Worm (Caenorhabditis elegans) whole organism, late embryonic: ENCODE measurements around the gene pezo-1.

ENCODE experiments used
- F13H6.1 ChIP-seq: sonication (generic microtip); optimal IDR thresholded peaks from 2 replicates; lab custom pipeline; 2016; ENCODE audit warnings: missing genetic modification characterization, missing compliant biosample characterization
- K02D7.2 ChIP-seq: sonication (generic microtip); optimal IDR thresholded peaks from 2 replicates; lab custom pipeline; 2017; ENCODE audit warnings: mild to moderate bottlenecking, missing genetic modification characterization, missing compliant biosample characterization
- T23F11.4 ChIP-seq: fragments of 200-800 bp; sonication (Bioruptor generic); optimal IDR thresholded peaks from 2 replicates; lab custom pipeline; 2018; ENCODE audit warnings: mild to moderate bottlenecking, missing genetic modification characterization, missing compliant biosample characterization
- ceh-22 ChIP-seq: sonication (generic microtip); optimal IDR thresholded peaks from 2 replicates; lab custom pipeline; 2017; ENCODE audit warnings: missing biosample characterization, missing genetic modification characterization
- ceh-30 ChIP-seq: fragments of 150-350 bp; optimal IDR thresholded peaks from 2 replicates; lab custom pipeline; 2014; ENCODE audit warnings: missing biosample characterization, missing genetic modification characterization
- ceh-45 ChIP-seq: fragments of 200-800 bp; sonication (Bioruptor generic); IDR thresholded peaks from 2 replicates; pipeline ENCODE4 v1.3.6; 2022; ENCODE audit warnings: missing genetic modification reagents, missing genetic modification characterization, missing compliant biosample characterization
- ceh-6 ChIP-seq: fragments of 200-800 bp; sonication (Bioruptor generic); optimal IDR thresholded peaks from 2 replicates; lab custom pipeline; 2018; ENCODE audit warnings: mild to moderate bottlenecking, missing genetic modification characterization, missing compliant biosample characterization
- ceh-9 ChIP-seq: sonication (generic microtip); optimal IDR thresholded peaks from 2 replicates; lab custom pipeline; 2016; ENCODE audit warnings: mild to moderate bottlenecking, missing genetic modification characterization, inconsistent platforms, missing compliant biosample characterization
- che-1 ChIP-seq: sonication (generic microtip); optimal IDR thresholded peaks from 2 replicates; lab custom pipeline; 2016; ENCODE audit warnings: mild to moderate bottlenecking, missing genetic modification characterization, missing compliant biosample characterization
- dmd-4 ChIP-seq: sonication (generic microtip); optimal IDR thresholded peaks from 2 replicates; lab custom pipeline; 2016; ENCODE audit warnings: borderline replicate concordance, missing genetic modification characterization, missing compliant biosample characterization
- elt-2 ChIP-seq: sonication (generic microtip); optimal IDR thresholded peaks from 2 replicates; lab custom pipeline; 2016; ENCODE audit warnings: missing genetic modification reagents, missing genetic modification characterization, missing compliant biosample characterization
- eyg-1 ChIP-seq: sonication (generic microtip); optimal IDR thresholded peaks from 2 replicates; lab custom pipeline; 2016; ENCODE audit warnings: missing genotype, missing genetic modification characterization, missing compliant biosample characterization
- fax-1 ChIP-seq: sonication (generic microtip); optimal IDR thresholded peaks from 2 replicates; lab custom pipeline; 2016; ENCODE audit warnings: missing genotype, missing genetic modification characterization, missing compliant biosample characterization
- hlh-13 ChIP-seq: fragments of 200-800 bp; sonication (Bioruptor generic); optimal IDR thresholded peaks from 2 replicates; lab custom pipeline; 2018; ENCODE audit warnings: mild to moderate bottlenecking, missing genetic modification characterization, missing compliant biosample characterization
- madf-2 ChIP-seq: sonication (generic microtip); optimal IDR thresholded peaks from 2 replicates; lab custom pipeline; 2017; ENCODE audit warnings: missing genetic modification characterization, missing compliant biosample characterization
- mec-3 ChIP-seq: sonication (generic microtip); optimal IDR thresholded peaks from 2 replicates; lab custom pipeline; 2016; ENCODE audit warnings: borderline replicate concordance, missing genetic modification characterization, missing compliant biosample characterization
- nhr-11 ChIP-seq: fragments of 150-350 bp; optimal IDR thresholded peaks from 2 replicates; lab custom pipeline; 2014; ENCODE audit warnings: missing biosample characterization, missing genetic modification characterization
- nhr-232 ChIP-seq: sonication (generic microtip); optimal IDR thresholded peaks from 2 replicates; lab custom pipeline; 2016; ENCODE audit warnings: missing genetic modification characterization, missing compliant biosample characterization
- odd-2 ChIP-seq: sonication (generic microtip); optimal IDR thresholded peaks from 2 replicates; lab custom pipeline; 2017; ENCODE audit warnings: antibody characterized with exemption, mild to moderate bottlenecking, missing genetic modification characterization, missing compliant biosample characterization
- pag-3 ChIP-seq: sonication (generic microtip); optimal IDR thresholded peaks from 2 replicates; lab custom pipeline; 2016; ENCODE audit warnings: missing compliant biosample characterization, missing genetic modification characterization, borderline replicate concordance
- pat-9 ChIP-seq: fragments of 200-800 bp; sonication (Bioruptor generic); optimal IDR thresholded peaks from 2 replicates; lab custom pipeline; 2018; ENCODE audit warnings: mild to moderate bottlenecking, missing genetic modification characterization, moderate library complexity, missing compliant biosample characterization
- pha-2 ChIP-seq: sonication (generic microtip); optimal IDR thresholded peaks from 2 replicates; lab custom pipeline; 2017; ENCODE audit warnings: mild to moderate bottlenecking, missing genetic modification characterization, missing compliant biosample characterization
- pqm-1 ChIP-seq: sonication (generic microtip); optimal IDR thresholded peaks from 2 replicates; lab custom pipeline; 2016; ENCODE audit warnings: missing genetic modification characterization, missing compliant biosample characterization
- pros-1 ChIP-seq: fragments of 150-350 bp; optimal IDR thresholded peaks from 2 replicates; lab custom pipeline; 2014; ENCODE audit warnings: missing biosample characterization, missing genetic modification reagents, missing genetic modification characterization
- ref-2 ChIP-seq: sonication (generic microtip); optimal IDR thresholded peaks from 2 replicates; lab custom pipeline; 2016; ENCODE audit warnings: missing genetic modification characterization, missing compliant biosample characterization
- rnt-1 ChIP-seq: sonication (generic microtip); optimal IDR thresholded peaks from 2 replicates; lab custom pipeline; 2016; ENCODE audit warnings: missing genetic modification characterization, missing compliant biosample characterization
- sox-2 ChIP-seq: fragments of 200-800 bp; sonication (Bioruptor generic); IDR thresholded peaks from 2 replicates; pipeline ENCODE4 v1.3.6; 2022; ENCODE audit warnings: missing genetic modification reagents, missing genetic modification characterization, missing compliant biosample characterization
- sox-4 ChIP-seq: sonication (generic microtip); optimal IDR thresholded peaks from 2 replicates; lab custom pipeline; 2017; ENCODE audit warnings: mild to moderate bottlenecking, missing genetic modification characterization, inconsistent platforms, missing compliant biosample characterization
- tbx-7 ChIP-seq: sonication (generic microtip); optimal IDR thresholded peaks from 2 replicates; lab custom pipeline; 2016; ENCODE audit warnings: missing genotype, missing genetic modification characterization, missing compliant biosample characterization
- unc-3 ChIP-seq, 2 experiments: fragments of 200-800 bp in 1 of 2; sonication (Bioruptor generic) in 1 of 2; sonication (generic microtip) in 1 of 2; conservative IDR thresholded peaks in 1 of 2; optimal IDR thresholded peaks in 1 of 2; 2 replicates each; pipeline versions ENCODE4 v1.3.6 to Lab custom; 2016 to 2022; ENCODE audit warnings: missing compliant biosample characterization in 2 of 2, missing genetic modification characterization in 2 of 2, missing genetic modification reagents in 1 of 2
- unc-42 ChIP-seq: sonication (generic microtip); optimal IDR thresholded peaks from 2 replicates; lab custom pipeline; 2016; ENCODE audit warnings: missing genotype, missing genetic modification characterization, missing compliant biosample characterization
- zip-5 ChIP-seq: sonication (generic microtip); optimal IDR thresholded peaks from 2 replicates; lab custom pipeline; 2016; ENCODE audit warnings: missing genetic modification characterization, missing compliant biosample characterization

Gene pezo-1

ce11 chrIV:9381136-9381535 is 14.8 kb upstream of the pezo-1 start, which contains the start of gene C10C5.5:
Gene C10C5.5 (plus strand): TSS chrIV:9381436.
- TF ChIP-seq pat-9 (tag; lab: Kevin White, UChicago) (no peak), K02D7.2 (tag; lab: Kevin White, UChicago) (no peak), elt-2 (tag; lab: Kevin White, UChicago) (peak; percentile 23)
- TF ChIP-seq, all 69 proteins: peak for 1

- TF ChIP-seq pha-2 (tag; lab: Kevin White, UChicago) (no peak), T23F11.4 (GFP tag; lab: Kevin White, UChicago) (no peak), dmd-4 (tag; lab: Kevin White, UChicago) (no peak), sox-2 (GFP tag; lab: Robert Waterston, UW) (no peak), ref-2 (no peak), madf-2 (tag; lab: Kevin White, UChicago) (no peak), ceh-45 (GFP tag; lab: Robert Waterston, UW) (no peak), F13H6.1 (tag; lab: Kevin White, UChicago) (no peak), nhr-11 (tag; lab: Kevin White, UChicago) (no peak)
These were observed 12.0 kb upstream of the pezo-1 start, which contains the start of gene C10C5.4 for ce11 chrIV:9378272-9378671. Gene C10C5.4 (plus strand): TSS chrIV:9378552.

- TF ChIP-seq K02D7.2 (tag; lab: Kevin White, UChicago) (no peak), pha-2 (tag; lab: Kevin White, UChicago) (no peak), sox-4 (no peak), pag-3 (tag; lab: Kevin White, UChicago) (no peak), mec-3 (tag; lab: Kevin White, UChicago) (no peak), pros-1 (tag; lab: Kevin White, UChicago) (no peak), eyg-1 (no peak), sox-2 (GFP tag; lab: Robert Waterston, UW) (no peak), hlh-13 (no peak), pqm-1 (tag; lab: Kevin White, UChicago) (no peak), fax-1 (tag; lab: Kevin White, UChicago) (no peak), odd-2 (tag; lab: Kevin White, UChicago) (no peak), nhr-11 (tag; lab: Kevin White, UChicago) (no peak), ceh-9 (tag; lab: Kevin White, UChicago) (no peak), pat-9 (tag; lab: Kevin White, UChicago) (no peak), ceh-30 (tag; lab: Kevin White, UChicago) (no peak), elt-2 (tag; lab: Kevin White, UChicago) (no peak)
These were observed 10.2 kb upstream of the pezo-1 start for ce11 chrIV:9376550-9376949.

- TF ChIP-seq zip-5 (tag; lab: Kevin White, UChicago) (no peak), unc-3 (GFP tag; conservative IDR thresholded peaks at IDR 0.05; lab: Robert Waterston, UW) (no peak), unc-3 (tag; optimal IDR thresholded peaks at IDR 0.05; lab: Kevin White, UChicago) (no peak), ceh-22 (no peak), ceh-9 (tag; lab: Kevin White, UChicago) (no peak)
These were observed 8.2 kb upstream of the pezo-1 start, which contains the start of gene C10C5.3 for ce11 chrIV:9374529-9374928. Gene C10C5.3 (plus strand): TSS chrIV:9374829.

- TF ChIP-seq nhr-232 (tag; lab: Kevin White, UChicago), result no peak
- no peak for TF ChIP-seq sox-4
- TF ChIP-seq pat-9 (tag; lab: Kevin White, UChicago), result no peak
- no peak for TF ChIP-seq ceh-30 (tag; lab: Kevin White, UChicago)
- TF ChIP-seq rnt-1 (tag; lab: Kevin White, UChicago), result no peak
- no peak for TF ChIP-seq che-1 (tag; lab: Kevin White, UChicago)
- no peak for TF ChIP-seq tbx-7 (tag; lab: Kevin White, UChicago)
- TF ChIP-seq K02D7.2 (tag; lab: Kevin White, UChicago), result no peak
- no peak for TF ChIP-seq ceh-6 (GFP tag; lab: Kevin White, UChicago)
- TF ChIP-seq unc-42 (tag; lab: Kevin White, UChicago), result no peak
These were observed 4.8 kb upstream of the pezo-1 start, which contains the start of gene fbxc-58 for ce11 chrIV:9371126-9371525. Gene fbxc-58 (plus strand): TSS chrIV:9371508.
